Worm (Caenorhabditis elegans) whole organism, young adult: ENCODE results near the gene wht-5.

ENCODE experiments used
- F10E7.11 ChIP-seq: sonication (generic microtip); optimal IDR thresholded peaks from 2 replicates; lab custom pipeline; 2017; ENCODE audit warnings: mild to moderate bottlenecking, missing genetic modification characterization, moderate library complexity, missing compliant biosample characterization
- F23B12.7 ChIP-seq: sonication (generic microtip); optimal IDR thresholded peaks from 2 replicates; lab custom pipeline; 2017; ENCODE audit warnings: missing genetic modification characterization, mild to moderate bottlenecking, missing compliant biosample characterization, antibody characterized with exemption, moderate library complexity; ENCODE audit not compliant: insufficient read depth
- ama-1 ChIP-seq, 3 experiments: fragments of 150-350 bp in 1 of 3; sonication (generic microtip) in 2 of 3; optimal IDR thresholded peaks; 2 replicates each; lab custom pipeline; 2014 to 2018; ENCODE audit warnings: missing biosample characterization in 2 of 3, missing genetic modification characterization in 2 of 3, missing genetic modification reagents in 2 of 3
- cebp-1 ChIP-seq, 2 experiments: fragments of 200-800 bp in 1 of 2; sonication (Bioruptor generic) in 1 of 2; sonication (generic microtip) in 1 of 2; IDR thresholded peaks in 1 of 2; optimal IDR thresholded peaks in 1 of 2; 2 replicates each; pipeline versions ENCODE4 v1.3.6 to Lab custom; 2017 to 2022; ENCODE audit warnings: missing compliant biosample characterization in 2 of 2, missing genetic modification characterization in 2 of 2, mild to moderate bottlenecking in 1 of 2, missing genetic modification reagents in 1 of 2, moderate library complexity in 1 of 2
- ceh-40 ChIP-seq: fragments of 200-800 bp; sonication (Bioruptor generic); IDR thresholded peaks from 2 replicates; pipeline ENCODE4 v1.3.6; 2022; ENCODE audit warnings: missing genetic modification characterization, missing compliant biosample characterization
- egrh-3 ChIP-seq: fragments of 200-800 bp; sonication (Bioruptor generic); IDR thresholded peaks from 2 replicates; pipeline ENCODE4 v1.3.6; 2022; ENCODE audit warnings: missing genetic modification reagents, missing genetic modification characterization, missing compliant biosample characterization
- him-1 ChIP-seq: sonication (generic microtip); optimal IDR thresholded peaks from 2 replicates; lab custom pipeline; 2016; ENCODE audit warnings: missing genotype, missing genetic modification reagents, missing genetic modification characterization, missing compliant biosample characterization
- hlh-26 ChIP-seq: fragments of 200-800 bp; sonication (Bioruptor generic); conservative IDR thresholded peaks from 2 replicates; pipeline ENCODE4 v1.3.6; 2022; ENCODE audit warnings: missing genetic modification reagents, missing genetic modification characterization, missing compliant biosample characterization
- let-526 ChIP-seq: fragments of 200-800 bp; sonication (Bioruptor generic); IDR thresholded peaks from 2 replicates; pipeline ENCODE4 v1.3.6; 2022; ENCODE audit warnings: missing genetic modification reagents, missing genetic modification characterization, missing compliant biosample characterization
- lsy-27 ChIP-seq: sonication (generic microtip); optimal IDR thresholded peaks from 2 replicates; lab custom pipeline; 2017; ENCODE audit warnings: missing genetic modification characterization, mild to moderate bottlenecking, missing compliant biosample characterization, antibody characterized with exemption, missing genotype, borderline replicate concordance; ENCODE audit not compliant: insufficient read depth
- mes-4 ChIP-seq: sonication (generic microtip); optimal IDR thresholded peaks from 2 replicates; lab custom pipeline; 2016; ENCODE audit warnings: missing genotype, missing genetic modification characterization, missing compliant biosample characterization
- nhr-90 ChIP-seq: sonication (generic microtip); optimal IDR thresholded peaks from 2 replicates; lab custom pipeline; 2016; ENCODE audit warnings: missing genotype, mild to moderate bottlenecking, missing genetic modification characterization, missing compliant biosample characterization
- sea-2 ChIP-seq: fragments of 200-800 bp; sonication (Bioruptor generic); IDR thresholded peaks from 2 replicates; pipeline ENCODE4 v1.3.6; 2022; ENCODE audit warnings: missing genetic modification characterization, missing compliant biosample characterization
- ztf-3 ChIP-seq: fragments of 200-800 bp; sonication (Bioruptor generic); optimal IDR thresholded peaks from 2 replicates; lab custom pipeline; 2018; ENCODE audit warnings: mild to moderate bottlenecking, missing genetic modification characterization, missing compliant biosample characterization

DNA sequence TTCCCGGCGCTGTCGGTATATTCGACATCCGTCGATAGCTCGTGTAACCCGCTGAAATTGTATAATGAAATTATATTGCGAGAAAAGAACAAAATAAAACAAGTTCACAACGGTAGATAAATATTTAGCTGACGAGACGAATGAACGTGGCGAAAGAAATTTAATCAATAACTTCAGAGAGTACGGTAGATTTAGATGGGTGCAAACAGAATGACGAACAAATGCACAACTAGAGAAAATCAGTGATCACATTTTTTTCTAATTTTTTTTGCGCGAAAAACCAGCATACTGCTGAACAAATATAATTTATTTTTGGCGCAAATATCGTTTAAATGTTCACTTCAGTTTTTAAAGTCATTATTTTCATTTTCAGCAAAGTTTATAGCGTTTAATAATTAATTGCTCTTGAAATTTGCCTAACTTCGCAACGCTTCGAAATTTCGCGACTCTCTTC, 23.4 kb downstream of the wht-5 start, which contains the start of gene sec-24.2:
- TF ChIP-seq egrh-3 (no peak), ceh-40 (GFP tag; lab: Robert Waterston, UW) (no peak), ztf-3 (GFP tag; lab: Kevin White, UChicago) (no peak), sea-2 (no peak), mes-4 (tag; lab: Kevin White, UChicago) (no peak), F10E7.11 (tag; lab: Kevin White, UChicago) (no peak), hlh-26 (GFP tag; lab: Robert Waterston, UW) (no peak), cebp-1 (GFP tag; IDR thresholded peaks at IDR 0.05; lab: Robert Waterston, UW) (no peak), cebp-1 (tag; optimal IDR thresholded peaks at IDR 0.05; lab: Kevin White, UChicago) (no peak), F23B12.7 (tag; lab: Kevin White, UChicago) (no peak), lsy-27 (tag; lab: Kevin White, UChicago) (no peak), nhr-90 (no peak), him-1 (tag; lab: Kevin White, UChicago) (no peak), ama-1 (optimal IDR thresholded peaks at IDR 0.05; lab: Kevin White, UChicago) (no peak), ama-1 (GFP tag; optimal IDR thresholded peaks at IDR 0.05; lab: Kevin White, UChicago) (no peak), let-526 (GFP tag; lab: Robert Waterston, UW) (no peak)
